Worm (Caenorhabditis elegans) whole organism, young adult: ENCODE results near the gene dhrr-1.

Experiments
- Y95B8A.8 ChIP-seq: fragments of 200-800 bp; sonication (Bioruptor generic); IDR thresholded peaks from 2 replicates; pipeline ENCODE4 v1.3.6; 2022; ENCODE audit warnings: missing genetic modification reagents, missing genetic modification characterization, missing compliant biosample characterization
- ZK185.1 ChIP-seq: sonication (generic microtip); optimal IDR thresholded peaks from 2 replicates; lab custom pipeline; 2016; ENCODE audit warnings: mild to moderate bottlenecking, missing genetic modification characterization, missing compliant biosample characterization; ENCODE audit not compliant: poor library complexity, severe bottlenecking
- dpl-1 ChIP-seq: fragments of 150-350 bp; optimal IDR thresholded peaks from 2 replicates; lab custom pipeline; 2014; ENCODE audit warnings: missing biosample characterization, missing genetic modification reagents, missing genetic modification characterization
- egl-44 ChIP-seq: fragments of 200-800 bp; sonication (Bioruptor generic); IDR thresholded peaks from 2 replicates; pipeline ENCODE4 v1.3.6; 2022; ENCODE audit warnings: missing genetic modification reagents, missing genetic modification characterization, missing compliant biosample characterization
- ets-4 ChIP-seq: fragments of 200-800 bp; sonication (Bioruptor generic); optimal IDR thresholded peaks from 2 replicates; lab custom pipeline; 2018; ENCODE audit warnings: mild to moderate bottlenecking, missing genetic modification characterization, missing compliant biosample characterization
- lin-40 ChIP-seq: sonication (generic microtip); optimal IDR thresholded peaks from 2 replicates; lab custom pipeline; 2016; ENCODE audit warnings: missing genetic modification characterization, mild to moderate bottlenecking, missing compliant biosample characterization, missing genotype, missing genetic modification reagents
- nfya-1 ChIP-seq: sonication (generic microtip); optimal IDR thresholded peaks from 2 replicates; lab custom pipeline; 2017; ENCODE audit warnings: antibody characterized with exemption, missing compliant biosample characterization, missing genetic modification characterization, borderline replicate concordance; ENCODE audit not compliant: insufficient read depth
- nhr-120 ChIP-seq: fragments of 200-800 bp; sonication (Bioruptor generic); IDR thresholded peaks from 2 replicates; pipeline ENCODE4 v1.3.6; 2022; ENCODE audit warnings: missing genetic modification characterization, missing compliant biosample characterization
- sea-2 ChIP-seq: fragments of 200-800 bp; sonication (Bioruptor generic); IDR thresholded peaks from 2 replicates; pipeline ENCODE4 v1.3.6; 2022; ENCODE audit warnings: missing genetic modification characterization, missing compliant biosample characterization
- snpc-4 ChIP-seq, 5 experiments: fragments of 150-350 bp in 1 of 5; sonication (generic microtip) in 4 of 5; optimal IDR thresholded peaks; 2 replicates each; lab custom pipeline; 2014 to 2018; ENCODE audit warnings: missing genetic modification characterization in 5 of 5, missing biosample characterization in 3 of 5, antibody characterized with exemption in 2 of 5, mild to moderate bottlenecking in 2 of 5, missing compliant biosample characterization in 2 of 5, missing genotype in 2 of 5, moderate library complexity in 2 of 5, missing genetic modification reagents in 1 of 5
- tlf-1 ChIP-seq: fragments of 200-800 bp; sonication (Bioruptor generic); optimal IDR thresholded peaks from 2 replicates; lab custom pipeline; 2018; ENCODE audit warnings: mild to moderate bottlenecking, missing genetic modification characterization, missing compliant biosample characterization

- no peak for TF ChIP-seq snpc-4 (GFP tag; optimal IDR thresholded peaks at IDR 0.05; lab: Kevin White, UChicago)
- TF ChIP-seq snpc-4 (tag; optimal IDR thresholded peaks at IDR 0.05; lab: Kevin White, UChicago), result no peak
- TF ChIP-seq ZK185.1, result no peak
- no peak for TF ChIP-seq tlf-1 (GFP tag; lab: Kevin White, UChicago)
- no peak for TF ChIP-seq nhr-120
- TF ChIP-seq lin-40 (tag; lab: Kevin White, UChicago), result no peak
- TF ChIP-seq dpl-1 (GFP tag; lab: Kevin White, UChicago), result no peak
- no peak for TF ChIP-seq nfya-1
- no peak for TF ChIP-seq sea-2 (GFP tag; lab: Robert Waterston, UW)
- TF ChIP-seq egl-44 (GFP tag; lab: Robert Waterston, UW), result no peak
- TF ChIP-seq Y95B8A.8 (GFP tag; lab: Robert Waterston, UW), result no peak
- no peak for TF ChIP-seq ets-4 (GFP tag; lab: Kevin White, UChicago)
Measured at ce11 chrIII:8999508-8999907, 55.1 kb downstream of the dhrr-1 start, which contains the start of gene F59B2.3.
